Worm (Caenorhabditis elegans): Measurements from ENCODE around the gene K11H12.11.

The K11H12.11 gene

DNA sequence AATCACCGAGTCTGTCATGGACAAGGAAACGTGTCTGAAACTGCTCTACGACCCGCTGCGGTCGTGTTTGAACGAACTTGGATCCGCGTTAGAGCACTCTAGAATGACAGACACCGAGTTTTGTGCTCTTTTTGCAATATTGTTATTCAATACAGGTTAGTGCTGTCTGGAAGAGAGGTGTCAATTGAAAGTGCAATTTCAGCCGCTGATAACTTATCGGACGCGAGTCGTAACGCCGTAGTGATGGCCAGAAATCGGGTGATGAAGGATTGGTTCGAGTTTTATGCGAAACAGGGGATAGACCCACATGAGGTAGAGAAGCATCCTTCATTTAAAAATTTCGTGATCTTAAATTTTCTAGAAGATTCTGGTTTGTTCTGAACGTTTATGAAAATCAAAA is 38.5 kb downstream of the K11H12.11 start:
- TF ChIP-seq mls-2 (tag; optimal IDR thresholded peaks at IDR 0.05) (no peak), elt-1 (tag; optimal IDR thresholded peaks at IDR 0.05; ENCODE audit: borderline replicate concordance, insufficient read depth) (no peak), sem-2 (GFP tag; optimal IDR thresholded peaks at IDR 0.05) (no peak), nhr-2 (tag; optimal IDR thresholded peaks at IDR 0.05) (no peak), lin-13 (tag; optimal IDR thresholded peaks at IDR 0.05) (no peak), lsy-2 (tag; optimal IDR thresholded peaks at IDR 0.05) (no peak), tbx-8 (GFP tag; optimal IDR thresholded peaks at IDR 0.05) (no peak), nhr-28 (tag; optimal IDR thresholded peaks at IDR 0.05) (no peak), ceh-39 (tag; optimal IDR thresholded peaks at IDR 0.05) (no peak), M03D4.4 (tag; optimal IDR thresholded peaks at IDR 0.05) (no peak), nhr-237 (tag; optimal IDR thresholded peaks at IDR 0.05) (no peak), snpc-4 (tag; optimal IDR thresholded peaks at IDR 0.05) (no peak), bed-3 (GFP tag; optimal IDR thresholded peaks at IDR 0.05) (no peak)

ce11 chrIV:630598-630997 is 39.8 kb downstream of the K11H12.11 start:
- TF ChIP-seq lin-13 (tag; optimal IDR thresholded peaks at IDR 0.05): no peak
- TF ChIP-seq nhr-12 (tag; optimal IDR thresholded peaks at IDR 0.05): no peak
- no peak for TF ChIP-seq pha-4 (tag; optimal IDR thresholded peaks at IDR 0.05)
- no peak for TF ChIP-seq mab-5 (tag; optimal IDR thresholded peaks at IDR 0.05)
- TF ChIP-seq ceh-43 (GFP tag; optimal IDR thresholded peaks at IDR 0.05): no peak
- no peak for TF ChIP-seq ceh-83 (GFP tag; optimal IDR thresholded peaks at IDR 0.05)
- TF ChIP-seq nhr-76 (tag; optimal IDR thresholded peaks at IDR 0.05): no peak
- no peak for TF ChIP-seq sem-2 (GFP tag; optimal IDR thresholded peaks at IDR 0.05)
- no peak for TF ChIP-seq unc-120 (tag; optimal IDR thresholded peaks at IDR 0.05; ENCODE audit: poor library complexity, severe bottlenecking)
- TF ChIP-seq lin-32 (GFP tag; optimal IDR thresholded peaks at IDR 0.05): no peak
- no peak for TF ChIP-seq flh-1 (GFP tag; optimal IDR thresholded peaks at IDR 0.05)
- TF ChIP-seq blmp-1 (tag; optimal IDR thresholded peaks at IDR 0.05): no peak
- TF ChIP-seq ces-1 (GFP tag; optimal IDR thresholded peaks at IDR 0.05): no peak
- TF ChIP-seq elt-3 (tag; optimal IDR thresholded peaks at IDR 0.05): no peak
- no peak for TF ChIP-seq unc-39 (tag; optimal IDR thresholded peaks at IDR 0.05)
- TF ChIP-seq drap-1 (GFP tag; optimal IDR thresholded peaks at IDR 0.05): no peak
- TF ChIP-seq mls-2 (tag; optimal IDR thresholded peaks at IDR 0.05): no peak
- no peak for TF ChIP-seq lsy-2 (tag; optimal IDR thresholded peaks at IDR 0.05)
- no peak for TF ChIP-seq sptf-1 (tag; optimal IDR thresholded peaks at IDR 0.05)
- no peak for TF ChIP-seq unc-62 (GFP tag; optimal IDR thresholded peaks at IDR 0.05)

DNA sequence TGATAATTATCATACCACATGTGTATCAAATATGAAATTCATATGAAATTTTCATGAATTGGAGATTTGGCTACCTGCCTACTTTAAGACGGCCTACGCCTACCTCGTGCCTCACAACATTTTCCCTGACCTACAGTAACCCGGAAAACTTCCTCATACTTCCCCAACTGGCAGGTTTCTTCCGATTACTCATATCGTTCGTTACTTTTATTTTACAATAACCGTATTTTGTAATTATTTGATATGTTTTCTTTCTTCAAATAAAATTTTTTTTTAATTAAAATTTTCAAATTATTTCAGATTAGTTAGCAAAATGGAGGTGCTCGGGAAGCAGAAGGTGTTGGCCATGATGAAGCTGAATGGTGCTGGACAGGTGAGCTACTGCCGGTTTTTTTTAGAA is 43.1 kb downstream of the K11H12.11 start, which contains the start of gene nhr-76:
Gene nhr-76, plus strand, starts transcription at position 301 of the 400 bp plus-strand sequence.
- TF ChIP-seq unc-62 (GFP tag; optimal IDR thresholded peaks at IDR 0.05) (no peak), nhr-28 (tag; optimal IDR thresholded peaks at IDR 0.05) (no peak), unc-120 (tag; optimal IDR thresholded peaks at IDR 0.05; ENCODE audit: poor library complexity, severe bottlenecking) (no peak), ceh-43 (GFP tag; optimal IDR thresholded peaks at IDR 0.05) (no peak)

DNA sequence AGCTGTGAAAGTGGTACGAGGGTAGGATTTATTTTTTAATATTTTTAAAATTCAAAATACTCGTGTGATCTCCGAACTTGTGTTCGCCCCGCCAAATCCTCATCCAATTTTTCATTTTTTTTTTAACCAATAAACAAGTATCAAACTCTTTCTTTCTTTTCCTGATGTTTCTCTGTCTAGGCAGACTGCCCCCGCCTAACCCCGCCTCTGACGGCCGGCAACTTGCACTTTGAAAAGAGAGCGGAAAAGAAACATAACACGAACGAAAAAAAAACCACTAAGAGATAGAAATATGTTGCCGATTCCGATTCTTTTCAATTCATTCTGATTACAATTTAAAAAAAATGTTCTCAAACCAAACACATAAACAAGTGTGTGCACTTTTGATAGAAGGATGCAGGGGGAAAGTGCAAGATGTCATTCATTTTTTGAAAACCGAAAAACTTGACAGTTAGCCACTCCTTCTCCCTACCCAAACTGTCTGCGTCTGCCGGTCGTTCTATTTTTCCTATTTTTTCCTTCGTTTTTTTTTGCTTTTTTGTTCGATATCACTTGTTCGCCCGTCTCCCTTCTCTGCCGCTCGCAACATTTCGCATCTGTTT is 44.3 kb downstream of the K11H12.11 start:
- no peak for TF ChIP-seq mls-2 (tag; optimal IDR thresholded peaks at IDR 0.05)
- no peak for TF ChIP-seq bed-3 (GFP tag; optimal IDR thresholded peaks at IDR 0.05)
- TF ChIP-seq ztf-11 (tag; optimal IDR thresholded peaks at IDR 0.05): no peak
- no peak for TF ChIP-seq unc-62 (GFP tag; optimal IDR thresholded peaks at IDR 0.05)
- TF ChIP-seq sem-2 (GFP tag; optimal IDR thresholded peaks at IDR 0.05): no peak
- no peak for TF ChIP-seq ceh-43 (GFP tag; optimal IDR thresholded peaks at IDR 0.05)
- TF ChIP-seq pha-4 (tag; optimal IDR thresholded peaks at IDR 0.05): no peak
- no peak for TF ChIP-seq ceh-39 (tag; optimal IDR thresholded peaks at IDR 0.05)
- no peak for TF ChIP-seq nhr-12 (tag; optimal IDR thresholded peaks at IDR 0.05)
- TF ChIP-seq tbx-8 (GFP tag; optimal IDR thresholded peaks at IDR 0.05): no peak
- no peak for TF ChIP-seq flh-1 (GFP tag; optimal IDR thresholded peaks at IDR 0.05)
- TF ChIP-seq unc-120 (tag; optimal IDR thresholded peaks at IDR 0.05; ENCODE audit: poor library complexity, severe bottlenecking): no peak
- TF ChIP-seq blmp-1 (tag; optimal IDR thresholded peaks at IDR 0.05): no peak
- no peak for TF ChIP-seq lsy-2 (tag; optimal IDR thresholded peaks at IDR 0.05)
- TF ChIP-seq mep-1 (tag; optimal IDR thresholded peaks at IDR 0.05): no peak
- no peak for TF ChIP-seq nhr-76 (tag; optimal IDR thresholded peaks at IDR 0.05)
- TF ChIP-seq snpc-4 (tag; optimal IDR thresholded peaks at IDR 0.05): no peak
- TF ChIP-seq elt-1 (tag; optimal IDR thresholded peaks at IDR 0.05; ENCODE audit: borderline replicate concordance, insufficient read depth): no peak
- no peak for TF ChIP-seq elt-3 (tag; optimal IDR thresholded peaks at IDR 0.05)

All from whole organism, mixed stage, embryonic.